Worm (Caenorhabditis elegans): ENCODE measurements around the gene C15H7.4.
A peak's percentile ranks its signal among the peaks of the same experiment; 100 is the strongest.

DNA sequence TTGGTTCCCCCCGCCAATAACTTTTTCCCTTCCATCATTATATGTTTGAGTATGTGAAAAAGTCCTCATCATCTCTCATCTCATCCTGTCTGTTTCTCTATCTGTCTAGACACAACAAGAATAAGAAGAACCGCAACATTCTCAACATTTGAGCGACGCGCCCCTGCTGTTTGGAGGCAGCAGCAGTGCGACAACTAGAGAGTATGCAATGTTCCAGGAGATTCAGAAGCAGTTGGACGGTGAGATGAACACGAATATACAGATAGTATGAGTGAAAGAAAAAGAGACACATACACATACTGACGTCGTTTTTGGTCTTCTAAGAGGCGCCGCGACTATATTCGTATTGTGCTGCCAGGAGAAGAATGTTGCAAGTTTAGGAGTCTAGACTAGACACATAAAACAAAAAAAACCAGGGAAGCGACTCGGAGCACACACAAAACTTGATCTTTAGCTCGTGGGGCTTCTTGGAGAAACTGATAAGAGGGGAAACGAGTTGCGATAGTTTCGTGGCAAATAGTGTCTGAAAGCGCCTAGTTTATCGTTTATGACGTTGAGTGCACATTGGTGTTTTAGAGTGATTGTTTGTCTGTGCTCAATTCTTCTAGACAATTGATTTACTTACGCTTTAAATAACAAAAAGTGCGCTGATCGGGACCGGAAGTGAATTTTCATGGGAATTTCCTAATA, 9.9 kb upstream of the C15H7.4 start:
- TF ChIP-seq lin-13 (GFP tag; optimal IDR thresholded peaks at IDR 0.05), result no peak
- TF ChIP-seq snpc-4 (tag; optimal IDR thresholded peaks at IDR 0.05), result no peak
- TF ChIP-seq nhr-28 (tag; optimal IDR thresholded peaks at IDR 0.05), result no peak
- TF ChIP-seq alr-1 (tag; optimal IDR thresholded peaks at IDR 0.05; ENCODE audit: borderline replicate concordance), result no peak
- no peak for TF ChIP-seq ztf-11 (tag; optimal IDR thresholded peaks at IDR 0.05)
- peak; percentile 38 for TF ChIP-seq nhr-11 (tag; optimal IDR thresholded peaks at IDR 0.05)
